Worm (Caenorhabditis elegans): Measurements from ENCODE around the gene R144.3.
"Not testable (repeated sequence)": the region's sequence is repeated elsewhere in the genome, so short reads cannot be mapped to it uniquely, and the experiment has no call there.

The R144.3 gene

DNA sequence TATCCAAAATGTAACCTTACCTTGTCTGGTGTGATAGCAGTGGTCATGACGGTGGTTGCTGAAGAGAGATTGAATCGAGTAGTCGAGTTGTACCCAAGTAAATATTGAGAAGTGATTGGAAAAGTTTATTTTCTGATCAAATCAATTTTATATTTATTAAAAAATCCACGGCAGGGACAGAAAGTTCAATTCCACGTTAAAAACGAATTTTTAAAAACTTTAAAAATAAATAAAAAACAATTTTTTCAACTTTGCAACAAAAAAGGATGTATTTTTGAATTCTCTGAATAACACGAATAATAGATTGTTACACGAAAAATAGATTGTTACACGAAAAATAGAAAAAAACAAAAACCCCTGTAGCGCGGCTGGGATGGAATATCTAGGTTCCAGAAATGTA lies 33.9 kb downstream of the R144.3 start, which contains the start of gene C45G9.9:
Gene C45G9.9 (minus strand): TSS at position 101 of the 400 bp plus-strand sequence.
- TF ChIP-seq C34B4.2 (tag; optimal IDR thresholded peaks at IDR 0.05); fkh-10 (GFP tag; optimal IDR thresholded peaks at IDR 0.05); efl-3 (GFP tag; optimal IDR thresholded peaks at IDR 0.05): not testable (repeated sequence)

DNA sequence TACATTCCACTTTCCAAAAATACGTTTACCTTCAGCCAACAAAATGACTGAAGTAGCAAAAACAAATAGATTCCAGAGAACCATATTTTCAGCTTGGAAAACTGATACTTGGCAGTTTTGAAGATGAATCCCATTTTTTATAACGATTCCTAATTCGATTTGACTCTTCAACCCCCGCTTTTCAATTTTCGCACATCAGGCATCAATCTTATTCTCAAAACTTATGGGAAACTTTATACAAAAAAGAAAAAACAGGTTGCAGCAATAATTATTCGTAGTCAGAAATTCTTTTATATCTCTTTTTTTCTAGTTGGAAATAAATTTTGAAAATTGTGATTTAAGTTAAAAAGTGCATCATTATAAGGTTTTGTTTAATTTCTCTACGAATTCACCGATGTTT lies 40.0 kb downstream of the R144.3 start, which contains the start of gene C45G9.10:
Gene C45G9.10 (minus strand): TSS at position 101 of the 400 bp plus-strand sequence.
- TF ChIP-seq nhr-28 (tag; optimal IDR thresholded peaks at IDR 0.05) (no peak), swsn-7 (tag; optimal IDR thresholded peaks at IDR 0.05) (no peak), irx-1 (tag; optimal IDR thresholded peaks at IDR 0.05) (no peak), unc-62 (GFP tag; optimal IDR thresholded peaks at IDR 0.05) (no peak), dpl-1 (GFP tag; optimal IDR thresholded peaks at IDR 0.05) (no peak), ztf-4 (tag; optimal IDR thresholded peaks at IDR 0.05) (no peak), snu-23 (GFP tag; optimal IDR thresholded peaks at IDR 0.05) (no peak), nhr-71 (tag; optimal IDR thresholded peaks at IDR 0.05) (no peak), xbp-1 (tag; optimal IDR thresholded peaks at IDR 0.05) (no peak), nhr-76 (tag; optimal IDR thresholded peaks at IDR 0.05) (no peak), nhr-90 (tag; optimal IDR thresholded peaks at IDR 0.05; ENCODE audit: poor library complexity) (no peak), hlh-4 (tag; optimal IDR thresholded peaks at IDR 0.05) (no peak), efl-3 (GFP tag; optimal IDR thresholded peaks at IDR 0.05) (no peak), zag-1 (tag; optimal IDR thresholded peaks at IDR 0.05) (no peak)

DNA sequence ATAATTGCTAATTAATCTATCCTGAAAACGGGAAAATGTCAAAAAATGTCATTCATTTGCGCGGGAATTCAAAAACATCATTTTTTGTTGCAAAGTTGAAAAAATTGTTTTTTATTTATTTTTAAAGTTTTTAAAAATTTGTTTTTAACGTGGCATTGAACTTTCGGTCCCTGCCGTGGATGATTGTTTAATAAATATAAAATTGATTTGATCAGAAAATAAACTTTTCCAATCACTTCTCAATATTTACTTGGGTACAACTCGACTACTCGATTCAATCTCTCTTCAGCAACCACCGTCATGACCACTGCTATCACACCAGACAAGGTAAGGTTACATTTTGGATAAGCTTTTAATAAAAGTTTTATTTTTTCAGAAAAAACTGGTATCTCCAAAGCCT lies 40.6 kb downstream of the R144.3 start, which contains the start of gene C45G9.4:
Gene C45G9.4 (plus strand): TSS at position 301 of the 400 bp plus-strand sequence.
- not testable (repeated sequence) for TF ChIP-seq zip-4 (GFP tag; optimal IDR thresholded peaks at IDR 0.05); nhr-20 (tag; optimal IDR thresholded peaks at IDR 0.05); nhr-47 (tag; optimal IDR thresholded peaks at IDR 0.05)

DNA sequence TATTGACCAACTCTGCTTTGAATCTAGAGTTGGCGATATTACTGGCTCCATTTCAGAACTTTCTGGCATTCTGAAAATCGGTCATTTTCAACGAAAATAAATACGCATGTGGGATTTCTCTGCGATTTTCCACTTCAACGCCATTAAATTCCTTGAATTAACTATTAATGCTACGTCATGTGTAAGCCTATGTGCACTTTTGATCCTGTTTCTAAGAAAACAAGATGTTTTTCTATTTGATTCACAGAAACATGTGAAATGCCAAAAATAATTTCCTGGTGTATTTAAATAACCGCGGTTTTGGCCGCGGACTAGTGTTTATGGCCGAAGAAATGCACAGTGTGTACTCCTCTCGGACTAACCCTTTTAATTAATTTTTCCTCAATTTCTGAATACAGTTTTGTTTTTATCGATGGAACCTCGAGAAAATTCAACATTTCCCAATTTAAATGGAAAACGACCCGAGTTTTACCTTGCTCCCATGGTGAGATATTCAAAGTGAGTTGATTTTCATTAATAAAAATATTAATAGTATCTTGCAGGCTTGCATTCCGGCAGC lies 47.0 kb downstream of the R144.3 start, which contains the start of the genes C45G9.11 and C45G9.2:
Gene C45G9.11 (minus strand): TSS at position 51 of the 559 bp plus-strand sequence.
Gene C45G9.2 (plus strand): TSS at position 392 of the 559 bp plus-strand sequence.
- TF ChIP-seq sox-4 (tag; optimal IDR thresholded peaks at IDR 0.05) (peak; percentile 88), pag-3 (tag; optimal IDR thresholded peaks at IDR 0.05; ENCODE audit: borderline replicate concordance, insufficient read depth) (no peak), grh-1 (GFP tag; IDR thresholded peaks at IDR 0.05) (peak; percentile 76), nhr-71 (tag; optimal IDR thresholded peaks at IDR 0.05) (peak; percentile 90), ztf-4 (tag; optimal IDR thresholded peaks at IDR 0.05) (no peak), efl-3 (GFP tag; optimal IDR thresholded peaks at IDR 0.05) (peak; percentile 36), ceh-82 (tag; optimal IDR thresholded peaks at IDR 0.05) (peak; percentile 47 to 52 (median 48)), nhr-90 (tag; optimal IDR thresholded peaks at IDR 0.05; ENCODE audit: poor library complexity) (peak; percentile 90), sup-37 (GFP tag; optimal IDR thresholded peaks at IDR 0.05) (peak; percentile 69), nhr-11 (tag; optimal IDR thresholded peaks at IDR 0.05) (no peak), zip-4 (GFP tag; optimal IDR thresholded peaks at IDR 0.05) (peak; percentile 18), nhr-19 (GFP tag; conservative IDR thresholded peaks at IDR 0.05) (peak; percentile 85), zag-1 (tag; optimal IDR thresholded peaks at IDR 0.05) (no peak), nhr-85 (tag) (peak; percentile 95), irx-1 (tag; optimal IDR thresholded peaks at IDR 0.05) (peak; percentile 95), lir-3 (tag; optimal IDR thresholded peaks at IDR 0.05; ENCODE audit: poor library complexity) (peak; percentile 95), dpl-1 (GFP tag; optimal IDR thresholded peaks at IDR 0.05) (peak; percentile 89 to 94 (median 93)), xbp-1 (tag; optimal IDR thresholded peaks at IDR 0.05) (peak; percentile 85), efl-1 (optimal IDR thresholded peaks at IDR 0.05) (peak; percentile 79 to 94), efl-1 (GFP tag; optimal IDR thresholded peaks at IDR 0.05 in 1 of 2) (peak; percentile 94 to 99), ceh-90 (tag; optimal IDR thresholded peaks at IDR 0.05) (peak; percentile 95), elt-2 (tag; optimal IDR thresholded peaks at IDR 0.05) (peak; percentile 55), nhr-84 (tag; optimal IDR thresholded peaks at IDR 0.05) (no peak), nhr-20 (tag; optimal IDR thresholded peaks at IDR 0.05) (peak; percentile 85), tlp-1 (tag; optimal IDR thresholded peaks at IDR 0.05) (no peak), nhr-77 (tag; optimal IDR thresholded peaks at IDR 0.05) (peak; percentile 15), hlh-4 (tag; optimal IDR thresholded peaks at IDR 0.05) (peak; percentile 52), nhr-47 (tag; optimal IDR thresholded peaks at IDR 0.05) (peak; percentile 90), mep-1 (tag; optimal IDR thresholded peaks at IDR 0.05) (peak; percentile 77), lsy-2 (tag; optimal IDR thresholded peaks at IDR 0.05) (peak; percentile 78 to 85), swsn-7 (tag; optimal IDR thresholded peaks at IDR 0.05) (peak; percentile 78), sptf-1 (tag; optimal IDR thresholded peaks at IDR 0.05) (no peak), ceh-8 (GFP tag; optimal IDR thresholded peaks at IDR 0.05) (peak; percentile 41), unc-30 (tag; optimal IDR thresholded peaks at IDR 0.05) (no peak), lin-15B (tag; optimal IDR thresholded peaks at IDR 0.05) (peak; percentile 12), mab-9 (GFP tag; IDR thresholded peaks at IDR 0.05) (peak; percentile 71), ceh-63 (GFP tag; optimal IDR thresholded peaks at IDR 0.05) (peak; percentile 79)
